Worm (Caenorhabditis elegans) whole organism, young adult: ENCODE measurements around the gene gst-2.

Source experiments
- B0035.1 ChIP-seq: sonication (generic microtip); optimal IDR thresholded peaks from 2 replicates; lab custom pipeline; 2016; ENCODE audit warnings: missing genetic modification characterization, mild to moderate bottlenecking, missing compliant biosample characterization, missing genotype, missing genetic modification reagents
- die-1 ChIP-seq: sonication (generic microtip); optimal IDR thresholded peaks from 2 replicates; lab custom pipeline; 2016; ENCODE audit warnings: missing genotype, mild to moderate bottlenecking, missing genetic modification characterization, missing compliant biosample characterization
- dpl-1 ChIP-seq: fragments of 150-350 bp; optimal IDR thresholded peaks from 2 replicates; lab custom pipeline; 2014; ENCODE audit warnings: missing biosample characterization, missing genetic modification reagents, missing genetic modification characterization
- efl-1 ChIP-seq: fragments of 150-350 bp; optimal IDR thresholded peaks from 2 replicates; lab custom pipeline; 2014; ENCODE audit warnings: missing biosample characterization, missing genetic modification reagents, missing genetic modification characterization
- egrh-3 ChIP-seq: fragments of 200-800 bp; sonication (Bioruptor generic); IDR thresholded peaks from 2 replicates; pipeline ENCODE4 v1.3.6; 2022; ENCODE audit warnings: missing genetic modification reagents, missing genetic modification characterization, missing compliant biosample characterization
- lsl-1 ChIP-seq: fragments of 200-800 bp; sonication (Bioruptor generic); optimal IDR thresholded peaks from 2 replicates; lab custom pipeline; 2018; ENCODE audit warnings: mild to moderate bottlenecking, missing genetic modification characterization, moderate library complexity, missing compliant biosample characterization
- madf-8 ChIP-seq: fragments of 200-800 bp; sonication (Bioruptor generic); conservative IDR thresholded peaks from 2 replicates; pipeline ENCODE4 v1.3.6; 2022; ENCODE audit warnings: missing genetic modification reagents, missing genetic modification characterization, missing compliant biosample characterization
- pha-4 ChIP-seq: fragments of 150-350 bp; sonication (generic microtip); optimal IDR thresholded peaks from 2 replicates; lab custom pipeline; 2014; ENCODE audit warnings: missing biosample characterization, missing genetic modification reagents, missing genetic modification characterization
- unc-62 ChIP-seq: fragments of 150-350 bp; optimal IDR thresholded peaks from 2 replicates; lab custom pipeline; 2014; ENCODE audit warnings: missing biosample characterization, missing genetic modification reagents, missing genetic modification characterization

DNA sequence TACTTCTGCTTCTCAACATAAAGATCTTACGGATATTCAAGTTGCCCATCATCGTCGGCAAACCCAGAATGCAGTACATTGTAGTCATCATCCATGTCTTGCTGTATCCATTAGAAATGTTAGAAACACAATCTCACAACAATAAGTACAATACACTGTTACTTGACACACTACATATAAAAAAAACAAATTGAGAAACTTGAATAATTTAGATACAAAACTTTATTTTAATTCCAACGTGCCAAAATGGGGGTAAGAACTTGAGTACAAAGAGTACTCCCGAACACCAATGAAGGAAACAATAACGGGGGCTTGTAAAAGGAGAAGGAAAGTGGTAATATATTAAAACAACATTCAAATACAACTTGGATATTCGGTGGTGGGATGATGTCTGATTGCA lies 15.3 kb downstream of the gst-2 start, which contains the start of gene ctf-18:
- no peak for TF ChIP-seq B0035.1 (tag; lab: Kevin White, UChicago)
- TF ChIP-seq pha-4 (tag; lab: Kevin White, UChicago), result no peak
- no peak for TF ChIP-seq dpl-1
- TF ChIP-seq madf-8 (GFP tag; lab: Robert Waterston, UW), result no peak
- no peak for TF ChIP-seq efl-1
- no peak for TF ChIP-seq egrh-3 (GFP tag; lab: Robert Waterston, UW)
- TF ChIP-seq unc-62 (GFP tag; lab: Kevin White, UChicago), result no peak
- TF ChIP-seq die-1 (tag; lab: Kevin White, UChicago), result no peak
- no peak for TF ChIP-seq lsl-1 (GFP tag; lab: Kevin White, UChicago)
